Worm (Caenorhabditis elegans): Measurements from ENCODE around the gene pitr-2.

Gene pitr-2

ce11 chrV:9152339-9152738 is 14.8 kb upstream of the pitr-2 start:
- no peak for TF ChIP-seq isw-1 (GFP tag; IDR thresholded peaks at IDR 0.05)
- peak; percentile 7 for TF ChIP-seq nhr-20 (tag; optimal IDR thresholded peaks at IDR 0.05)
- peak; percentile 78 for TF ChIP-seq nhr-85 (tag)
- TF ChIP-seq grh-1 (GFP tag; IDR thresholded peaks at IDR 0.05) = no peak
- peak; percentile 4 for TF ChIP-seq snu-23 (GFP tag; optimal IDR thresholded peaks at IDR 0.05)
- no peak for TF ChIP-seq mef-2 (tag; optimal IDR thresholded peaks at IDR 0.05)
- peak; percentile 7 for TF ChIP-seq nhr-71 (tag; optimal IDR thresholded peaks at IDR 0.05)

ce11 chrV:9148151-9148550 is 10.6 kb upstream of the pitr-2 start:
- TF ChIP-seq pqm-1 (tag; optimal IDR thresholded peaks at IDR 0.05) = no peak
- TF ChIP-seq fos-1 (tag; optimal IDR thresholded peaks at IDR 0.05) = no peak
- TF ChIP-seq nhr-19 (GFP tag; conservative IDR thresholded peaks at IDR 0.05) = no peak
- no peak for TF ChIP-seq rnt-1 (tag; optimal IDR thresholded peaks at IDR 0.05)
- TF ChIP-seq mef-2 (tag; optimal IDR thresholded peaks at IDR 0.05) = no peak
- peak; percentile 32 for TF ChIP-seq nhr-71 (tag; optimal IDR thresholded peaks at IDR 0.05)
- TF ChIP-seq nhr-20 (tag; optimal IDR thresholded peaks at IDR 0.05) = peak; percentile 46
- TF ChIP-seq lin-14 (GFP tag; optimal IDR thresholded peaks at IDR 0.05) = peak; percentile 23
- TF ChIP-seq tbx-2 (tag; optimal IDR thresholded peaks at IDR 0.05) = peak; percentile 2
- peak; percentile 82 for TF ChIP-seq nhr-85 (tag)

ce11 chrV:9146849-9147557 is 9.5 kb upstream of the pitr-2 start, which contains the start of gene spl-2:
spl-2 (minus strand) TSS chrV:9146899.
- TF ChIP-seq nhr-85 (tag) = peak; percentile 98
- TF ChIP-seq unc-62 (GFP tag; optimal IDR thresholded peaks at IDR 0.05) = no peak
- TF ChIP-seq egl-13 (tag; optimal IDR thresholded peaks at IDR 0.05) = no peak
- no peak for TF ChIP-seq fkh-10 (GFP tag; optimal IDR thresholded peaks at IDR 0.05)
- no peak for TF ChIP-seq C04F5.9 (tag; optimal IDR thresholded peaks at IDR 0.05)
- TF ChIP-seq ceh-88 (GFP tag; IDR thresholded peaks at IDR 0.05) = no peak
- no peak for TF ChIP-seq ceh-82 (tag; optimal IDR thresholded peaks at IDR 0.05)
- TF ChIP-seq aha-1 (tag; optimal IDR thresholded peaks at IDR 0.05) = no peak
- no peak for TF ChIP-seq jun-1 (tag; optimal IDR thresholded peaks at IDR 0.05)
- TF ChIP-seq fkh-4 (tag; optimal IDR thresholded peaks at IDR 0.05; ENCODE audit: borderline replicate concordance) = no peak
- TF ChIP-seq sptf-1 (tag; optimal IDR thresholded peaks at IDR 0.05) = no peak
- peak; percentile 29 for TF ChIP-seq nhr-90 (tag; optimal IDR thresholded peaks at IDR 0.05; ENCODE audit: poor library complexity)
- TF ChIP-seq ama-1 (optimal IDR thresholded peaks at IDR 0.05) = no peak
- no peak for TF ChIP-seq hlh-17 (GFP tag; optimal IDR thresholded peaks at IDR 0.05; ENCODE audit: borderline replicate concordance)
- no peak for TF ChIP-seq lin-15B (tag; optimal IDR thresholded peaks at IDR 0.05)
- TF ChIP-seq unc-98 (GFP tag; IDR thresholded peaks at IDR 0.05) = no peak
- TF ChIP-seq egl-27 (tag; optimal IDR thresholded peaks at IDR 0.05) = no peak
- no peak for TF ChIP-seq ceh-63 (GFP tag; optimal IDR thresholded peaks at IDR 0.05)
- no peak for TF ChIP-seq skn-1 (tag; optimal IDR thresholded peaks at IDR 0.05)
- TF ChIP-seq lir-3 (tag; optimal IDR thresholded peaks at IDR 0.05; ENCODE audit: poor library complexity) = no peak
- TF ChIP-seq nhr-19 (GFP tag; conservative IDR thresholded peaks at IDR 0.05) = peak; percentile 17; the same call in 1 of the 2 replicates
- no peak for TF ChIP-seq pax-3 (tag; optimal IDR thresholded peaks at IDR 0.05)
- no peak for TF ChIP-seq nhr-76 (tag; optimal IDR thresholded peaks at IDR 0.05)
- no peak for TF ChIP-seq unc-30 (tag; optimal IDR thresholded peaks at IDR 0.05)
- peak; percentile 85 for TF ChIP-seq blmp-1 (tag; optimal IDR thresholded peaks at IDR 0.05)
- TF ChIP-seq tlp-1 (tag; optimal IDR thresholded peaks at IDR 0.05) = no peak
- no peak for TF ChIP-seq ceh-8 (GFP tag; optimal IDR thresholded peaks at IDR 0.05)
- no peak for TF ChIP-seq mab-9 (GFP tag; IDR thresholded peaks at IDR 0.05)
- peak; percentile 17 for TF ChIP-seq tbx-2 (tag; optimal IDR thresholded peaks at IDR 0.05)
- no peak for TF ChIP-seq nhr-11 (tag; optimal IDR thresholded peaks at IDR 0.05)
- peak; percentile 27 for TF ChIP-seq mep-1 (tag; optimal IDR thresholded peaks at IDR 0.05)
- no peak for TF ChIP-seq lin-13 (GFP tag; optimal IDR thresholded peaks at IDR 0.05)
- no peak for TF ChIP-seq F16B12.6 (tag; optimal IDR thresholded peaks at IDR 0.05)
- TF ChIP-seq xbp-1 (tag; optimal IDR thresholded peaks at IDR 0.05) = no peak
- no peak for TF ChIP-seq ets-5 (GFP tag; IDR thresholded peaks at IDR 0.05)
- TF ChIP-seq efl-3 (GFP tag; optimal IDR thresholded peaks at IDR 0.05) = no peak
- TF ChIP-seq pqm-1 (tag; optimal IDR thresholded peaks at IDR 0.05) = no peak
- TF ChIP-seq efl-1 (optimal IDR thresholded peaks at IDR 0.05) = no peak
- no peak for TF ChIP-seq efl-1 (GFP tag; optimal IDR thresholded peaks at IDR 0.05 in 1 of 2)
- no peak for TF ChIP-seq irx-1 (tag; optimal IDR thresholded peaks at IDR 0.05)
